Fruit fly (Drosophila melanogaster) whole organism, wandering third instar larva: ENCODE results near the gene FER.

Experiments used
- CG32264 ChIP-seq: fragments of 200-800 bp; sonication (Bioruptor generic); optimal IDR thresholded peaks from 2 replicates; lab custom pipeline; 2016; ENCODE audit warnings: missing biosample characterization, missing genetic modification characterization
- CrebA ChIP-seq: fragments of 200-800 bp; sonication (Bioruptor generic); optimal IDR thresholded peaks from 2 replicates; lab custom pipeline; 2016; ENCODE audit warnings: missing biosample characterization, mild to moderate bottlenecking, missing genetic modification characterization, borderline replicate concordance
- Dif ChIP-seq: fragments of 200-275, 200-300 bp; sonication (Bioruptor generic); optimal IDR thresholded peaks from 2 replicates; lab custom pipeline; 2018; ENCODE audit warnings: missing biosample characterization, missing genetic modification characterization; ENCODE audit not compliant: partially characterized antibody
- GATAd ChIP-seq: sonication (Bioruptor generic); optimal IDR thresholded peaks from 2 replicates; lab custom pipeline; 2016; ENCODE audit warnings: missing biosample characterization, missing genetic modification characterization
- HLH106 ChIP-seq: fragments of 200-800 bp; optimal IDR thresholded peaks from 3 replicates; lab custom pipeline; 2019; ENCODE audit warnings: missing biosample characterization, mild to moderate bottlenecking, missing genetic modification characterization, moderate library complexity
- Hnf4 ChIP-seq: fragments of 200-800 bp; sonication (Bioruptor generic); optimal IDR thresholded peaks from 2 replicates; lab custom pipeline; 2016; ENCODE audit warnings: missing biosample characterization, mild to moderate bottlenecking, missing genetic modification characterization
- Hr78 ChIP-seq: fragments of >200 bp; optimal IDR thresholded peaks from 2 replicates; lab custom pipeline; 2017; ENCODE audit warnings: missing biosample characterization, missing genetic modification characterization
- Hr83 ChIP-seq: fragments of 200-300 bp; sonication (Bioruptor generic); optimal IDR thresholded peaks from 2 replicates; lab custom pipeline; 2016; ENCODE audit warnings: missing biosample characterization, mild to moderate bottlenecking, missing genetic modification characterization, moderate library complexity; ENCODE audit not compliant: poor library complexity, severe bottlenecking
- Jra ChIP-seq: sonication (Bioruptor generic); optimal IDR thresholded peaks from 2 replicates; lab custom pipeline; 2016; ENCODE audit warnings: missing biosample characterization, missing genetic modification characterization
- Mio ChIP-seq: sonication (Bioruptor generic); optimal IDR thresholded peaks from 2 replicates; lab custom pipeline; 2016; ENCODE audit warnings: missing biosample characterization, missing genetic modification characterization
- Myc ChIP-seq: fragments of >200 bp; optimal IDR thresholded peaks from 2 replicates; lab custom pipeline; 2017
- OdsH ChIP-seq: fragments of 200-800 bp; sonication (Bioruptor generic); optimal IDR thresholded peaks from 2 replicates; lab custom pipeline; 2016; ENCODE audit warnings: missing biosample characterization, mild to moderate bottlenecking, missing genetic modification characterization
- Rel ChIP-seq, 2 experiments: fragments of 200-800 bp; sonication (Bioruptor generic) in 1 of 2; optimal IDR thresholded peaks; 2 replicates in 1 of 2; 3 replicates in 1 of 2; lab custom pipeline; 2016 to 2019; ENCODE audit warnings: mild to moderate bottlenecking in 2 of 2, missing biosample characterization in 2 of 2, missing genetic modification characterization in 2 of 2, moderate library complexity in 1 of 2
- Sp1 ChIP-seq: fragments of 200-800 bp; sonication (Bioruptor generic); optimal IDR thresholded peaks from 3 replicates; lab custom pipeline; 2019; ENCODE audit warnings: missing biosample characterization, mild to moderate bottlenecking, missing genetic modification characterization, moderate library complexity
- Vsx2 ChIP-seq: fragments of 200-300, 225-300 bp; sonication (Bioruptor generic); optimal IDR thresholded peaks from 2 replicates; lab custom pipeline; 2018; ENCODE audit warnings: missing biosample characterization, missing genetic modification characterization; ENCODE audit not compliant: partially characterized antibody
- br ChIP-seq: fragments of 200-800 bp; sonication (Bioruptor generic); optimal IDR thresholded peaks from 2 replicates; lab custom pipeline; 2016; ENCODE audit warnings: missing biosample characterization, missing genetic modification characterization
- dl ChIP-seq, 2 experiments: fragments of 175-275, 200-275 bp in 1 of 2; fragments of 200-275 bp in 1 of 2; sonication (Bioruptor generic); optimal IDR thresholded peaks; lab custom pipeline; 2018; ENCODE audit warnings: mild to moderate bottlenecking in 2 of 2, missing biosample characterization in 2 of 2, missing genetic modification characterization in 2 of 2, moderate library complexity in 2 of 2; ENCODE audit not compliant: partially characterized antibody in 2 of 2, insufficient read depth in 1 of 2
- dmrt93B ChIP-seq: fragments of 200-800 bp; sonication (Bioruptor generic); optimal IDR thresholded peaks from 2 replicates; lab custom pipeline; 2018; ENCODE audit warnings: missing biosample characterization, mild to moderate bottlenecking, missing genetic modification characterization
- ey ChIP-seq: fragments of 200-800 bp; sonication (Bioruptor generic); optimal IDR thresholded peaks from 2 replicates; lab custom pipeline; 2016; ENCODE audit warnings: missing biosample characterization, missing genetic modification characterization
- foxo ChIP-seq, 2 experiments: fragments of 200-800 bp; sonication (Bioruptor generic); optimal IDR thresholded peaks; 2 replicates in 1 of 2; 3 replicates in 1 of 2; lab custom pipeline; 2016 to 2017; ENCODE audit warnings: missing biosample characterization in 2 of 2, missing genetic modification characterization in 2 of 2
- fru ChIP-seq: fragments of 200-800 bp; sonication (Bioruptor generic); optimal IDR thresholded peaks from 3 replicates; lab custom pipeline; 2016; ENCODE audit warnings: missing biosample characterization, mild to moderate bottlenecking, missing genetic modification characterization
- h ChIP-seq: fragments of 200-800 bp; sonication (Bioruptor generic); optimal IDR thresholded peaks from 3 replicates; lab custom pipeline; 2016; ENCODE audit warnings: missing biosample characterization, mild to moderate bottlenecking, missing genetic modification characterization
- lola ChIP-seq: fragments of >200 bp; optimal IDR thresholded peaks from 2 replicates; lab custom pipeline; 2017; ENCODE audit warnings: missing biosample characterization, missing genetic modification characterization
- pan ChIP-seq: fragments of >200 bp; optimal IDR thresholded peaks from 2 replicates; lab custom pipeline; 2017
- psq ChIP-seq: fragments of 200-800 bp; sonication (Bioruptor generic); optimal IDR thresholded peaks from 3 replicates; lab custom pipeline; 2017; ENCODE audit warnings: missing biosample characterization, mild to moderate bottlenecking, missing genetic modification characterization, moderate library complexity
- rgr ChIP-seq: fragments of 200-800 bp; sonication (Bioruptor generic); optimal IDR thresholded peaks from 3 replicates; lab custom pipeline; 2016; ENCODE audit warnings: missing biosample characterization, mild to moderate bottlenecking, missing genetic modification characterization
- sage ChIP-seq: fragments of 200-800 bp; sonication (Bioruptor generic); optimal IDR thresholded peaks from 2 replicates; lab custom pipeline; 2016; ENCODE audit warnings: missing biosample characterization, mild to moderate bottlenecking, missing genetic modification characterization
- tai ChIP-seq: sonication (Bioruptor generic); optimal IDR thresholded peaks from 2 replicates; lab custom pipeline; 2016; ENCODE audit warnings: missing biosample characterization, missing genetic modification characterization
- woc ChIP-seq: sonication (Bioruptor generic); optimal IDR thresholded peaks from 2 replicates; lab custom pipeline; 2016; ENCODE audit warnings: missing biosample characterization, mild to moderate bottlenecking, missing genetic modification characterization

Gene FER

DNA sequence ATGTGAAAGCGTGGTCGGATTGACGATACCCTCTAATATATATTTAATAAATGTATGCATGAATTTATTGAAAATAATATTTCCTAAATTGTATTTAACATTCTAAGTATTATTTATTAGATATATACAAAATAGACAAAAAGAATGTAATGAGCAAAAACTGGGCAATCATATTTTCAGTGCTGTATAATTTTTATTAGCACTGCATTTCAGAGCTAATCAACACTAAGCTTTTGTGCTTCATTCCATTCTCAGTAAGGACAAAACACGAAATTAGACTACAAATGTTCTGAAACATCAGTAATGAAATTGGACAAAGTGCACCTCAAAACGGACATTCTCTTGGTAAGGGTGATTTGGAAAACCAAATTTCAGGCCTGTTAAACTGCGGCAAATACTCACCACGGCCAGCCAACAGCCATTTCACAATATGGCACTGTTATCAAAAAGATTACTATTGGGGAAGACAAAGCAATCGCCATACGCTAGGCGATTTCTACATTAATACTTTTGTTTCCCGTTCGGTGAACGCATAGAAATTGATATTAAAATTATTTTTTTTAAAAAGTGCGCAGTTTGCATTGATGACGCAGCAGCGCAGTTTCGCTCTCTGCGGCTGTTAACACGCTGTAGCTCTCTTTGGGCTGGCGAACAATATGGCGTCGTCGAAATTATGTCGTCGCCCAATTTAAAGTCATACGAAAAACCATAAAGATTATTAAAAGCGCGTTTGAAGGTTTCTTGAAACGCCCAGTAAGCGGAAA lies 53.7 kb downstream of the FER start (continued):
- no peak for TF ChIP-seq Myc (lab: Kevin White, UChicago)
- TF ChIP-seq br (GFP tag; lab: Kevin White, UChicago) = peak; percentile 71
- TF ChIP-seq Hnf4 (GFP tag; lab: Kevin White, UChicago) = peak; percentile 60
- TF ChIP-seq CrebA (GFP tag; lab: Kevin White, UChicago) = peak; percentile 45

DNA sequence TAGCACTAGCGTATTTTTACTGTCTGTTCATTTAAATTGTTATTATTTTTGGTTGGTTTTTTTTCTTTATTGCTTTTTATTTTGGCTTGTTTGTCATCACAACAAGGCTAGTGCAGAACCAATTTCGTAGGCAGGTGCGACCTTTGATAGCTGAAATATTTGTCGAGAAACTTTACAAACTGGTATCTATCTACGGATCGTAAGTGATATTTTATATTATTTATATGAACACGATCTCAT lies 54.4 kb downstream of the FER start, which contains the start of gene drn:
drn (plus strand) TSS at position 141 of the 240 bp plus-strand sequence.
- TF ChIP-seq tai (GFP tag; lab: Kevin White, UChicago) (no peak), foxo (GFP tag; optimal IDR thresholded peaks at IDR 0.05; lab: Kevin White, UChicago) (no peak), Jra (no peak), Hr83 (GFP tag; lab: Kevin White, UChicago) (no peak), Rel (GFP tag; optimal IDR thresholded peaks at IDR 0.05; lab: Kevin White, UChicago) (no peak), Rel (tag; optimal IDR thresholded peaks at IDR 0.05; lab: Kevin White, UChicago) (no peak), rgr (no peak), CG32264 (GFP tag; lab: Kevin White, UChicago) (no peak), HLH106 (tag; lab: Kevin White, UChicago) (no peak), lola (no peak), CrebA (GFP tag; lab: Kevin White, UChicago) (no peak), sage (GFP tag; lab: Kevin White, UChicago) (no peak)
- TF ChIP-seq, all 38 proteins: peak for 0

DNA sequence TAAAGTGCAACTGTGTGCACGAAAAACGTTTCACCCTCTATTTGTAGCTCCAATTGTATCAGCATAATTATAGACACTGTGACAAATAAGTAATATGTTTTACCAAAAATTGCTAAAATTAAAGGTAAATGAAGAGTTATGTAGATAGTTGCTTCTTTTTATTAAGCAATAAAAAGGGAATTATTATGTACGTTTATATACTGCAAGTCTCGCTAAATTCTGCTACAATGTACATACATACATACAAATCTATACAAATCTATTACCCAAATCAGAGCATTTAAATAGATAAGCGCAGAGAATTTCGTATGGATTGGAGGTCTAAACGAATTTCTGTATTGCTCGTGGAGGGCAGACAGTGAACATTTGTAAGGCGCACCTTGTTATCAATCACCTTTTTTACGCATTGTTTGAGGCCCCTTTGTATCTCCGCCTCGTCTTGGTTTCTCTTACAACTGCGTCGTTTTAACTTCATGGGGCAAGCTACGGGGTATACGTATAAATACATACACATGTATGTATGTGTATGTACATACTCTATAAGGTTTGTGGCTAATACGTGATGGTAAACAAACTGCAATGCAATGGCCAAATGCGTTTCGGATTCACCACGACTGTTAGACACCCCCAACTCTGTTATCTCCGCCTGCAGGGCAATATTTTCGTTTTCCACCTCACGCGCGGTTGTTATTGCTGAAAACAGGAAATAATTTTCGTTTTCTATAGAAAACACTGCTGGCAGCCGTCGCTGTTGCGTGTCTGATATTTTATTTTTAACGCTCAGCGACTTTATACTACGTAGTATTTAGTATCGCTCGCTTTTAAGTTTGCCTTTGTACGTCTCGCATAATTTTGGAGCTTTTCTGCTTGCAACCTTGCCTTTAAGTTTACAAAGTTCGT lies 54.9 kb downstream of the FER start:
- TF ChIP-seq Dif (GFP tag; lab: Kevin White, UChicago) = no peak
- TF ChIP-seq br (GFP tag; lab: Kevin White, UChicago) = peak; percentile 20
- no peak for TF ChIP-seq Rel (GFP tag; optimal IDR thresholded peaks at IDR 0.05; lab: Kevin White, UChicago)
- TF ChIP-seq Rel (tag; optimal IDR thresholded peaks at IDR 0.05; lab: Kevin White, UChicago) = no peak
- peak; percentile 12 for TF ChIP-seq tai (GFP tag; lab: Kevin White, UChicago)
- TF ChIP-seq sage (GFP tag; lab: Kevin White, UChicago) = no peak
- TF ChIP-seq Hr83 (GFP tag; lab: Kevin White, UChicago) = peak; percentile 13
- TF ChIP-seq HLH106 (tag; lab: Kevin White, UChicago) = peak; percentile 58
- TF ChIP-seq foxo (GFP tag; optimal IDR thresholded peaks at IDR 0.05; lab: Kevin White, UChicago) = peak in 1 of 2 experiments; percentile 65
- peak; percentile 63 for TF ChIP-seq woc (GFP tag; lab: Kevin White, UChicago)
- TF ChIP-seq Mio = no peak
- peak; percentile 20 for TF ChIP-seq dmrt93B (GFP tag; lab: Kevin White, UChicago)
- TF ChIP-seq Vsx2 (GFP tag; lab: Kevin White, UChicago) = no peak
- peak; percentile 71 for TF ChIP-seq ey
- peak; percentile 26 for TF ChIP-seq Hnf4 (GFP tag; lab: Kevin White, UChicago)
- peak; percentile 73 for TF ChIP-seq h (GFP tag; lab: Kevin White, UChicago)
- peak in 1 of 2 experiments; percentile 36 for TF ChIP-seq dl (GFP tag; optimal IDR thresholded peaks at IDR 0.05; lab: Kevin White, UChicago; ENCODE audit: insufficient read depth in 1 of 2, partially characterized antibody in 2 of 2)
- TF ChIP-seq Jra = peak; percentile 57
- peak; percentile 75 for TF ChIP-seq OdsH (GFP tag; lab: Kevin White, UChicago)
- peak; percentile 51 for TF ChIP-seq rgr
- TF ChIP-seq Sp1 = peak; percentile 32
- TF ChIP-seq psq (GFP tag; lab: Kevin White, UChicago) = peak; percentile 87
- TF ChIP-seq fru (GFP tag; lab: Kevin White, UChicago) = peak; percentile 67

DNA sequence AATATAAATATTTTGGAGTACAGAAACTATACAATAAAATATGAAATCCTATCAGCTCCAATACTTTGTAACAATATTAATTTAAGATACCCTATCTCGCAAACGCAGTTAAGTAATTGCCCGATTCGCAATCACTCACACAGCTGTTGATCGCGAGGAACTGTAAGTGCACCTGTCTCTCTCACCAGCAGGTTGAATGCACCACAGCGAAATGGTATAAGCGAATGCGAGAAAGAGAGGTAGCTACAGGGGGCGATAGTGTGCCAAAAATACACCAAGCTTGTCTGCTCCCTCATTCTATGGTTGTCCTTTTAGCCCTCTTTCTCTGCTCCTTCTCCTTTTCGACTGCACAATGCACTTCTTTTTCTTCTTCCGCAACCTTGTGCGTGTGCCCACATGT lies 55.6 kb downstream of the FER start:
- TF ChIP-seq pan (no peak), Hr83 (GFP tag; lab: Kevin White, UChicago) (peak; percentile 72), psq (GFP tag; lab: Kevin White, UChicago) (peak; percentile 95), GATAd (no peak), sage (GFP tag; lab: Kevin White, UChicago) (peak; percentile 62), Dif (GFP tag; lab: Kevin White, UChicago) (peak; percentile 39), Vsx2 (GFP tag; lab: Kevin White, UChicago) (peak; percentile 60), Hr78 (no peak)
